Comparison of ENCODE assay signal across 3 fruit fly cellular contexts in the genomic region with DNA sequence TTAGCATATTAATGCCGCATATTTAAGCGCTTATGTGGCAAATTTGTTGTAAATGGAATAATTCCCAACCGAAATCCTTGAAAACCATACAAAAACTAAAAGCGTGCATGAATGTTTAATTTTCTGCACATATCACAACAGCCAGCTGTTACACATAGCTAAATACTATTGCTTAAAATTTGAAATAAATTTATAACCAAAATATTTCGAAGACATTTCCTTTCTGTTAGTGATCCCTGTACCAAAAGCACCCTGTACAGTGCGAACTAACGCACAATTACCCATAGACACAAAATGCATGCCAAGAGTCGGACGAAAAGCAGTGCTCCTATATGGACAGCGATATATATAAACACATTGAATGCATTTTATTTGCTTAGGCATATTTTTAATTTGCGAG.
TF ChIP-seq lines count a peak whose summit lies in the region.

No protein-coding gene starts in this region.

- TF ChIP-seq CTCF in whole organism, embryonic (GFP tag; optimal IDR thresholded peaks at IDR 0.05; lab: Kevin White, UChicago) = no peak

TF ChIP-seq in whole organism, embryonic, 481 proteins besides CTCF, POLR2A, EP300 and RAD21:
- TF ChIP-seq Ets65A (GFP tag; lab: Kevin White, UChicago) (peak; percentile 79), CG2889 (GFP tag; IDR thresholded peaks at IDR 0.05; lab: Robert Waterston, UW) (no peak), Drgx (GFP tag; IDR thresholded peaks at IDR 0.05; lab: Robert Waterston, UW) (peak; percentile 40; the same call in 1 of the 2 replicates), bsh (GFP tag; optimal IDR thresholded peaks at IDR 0.05; lab: Kevin White, UChicago) (peak in 1 of 2 experiments; percentile 17)

TF ChIP-seq in whole organism, prepupa, 60 proteins besides CTCF, POLR2A, EP300 and RAD21:
- TF ChIP-seq pdm3 (GFP tag; optimal IDR thresholded peaks at IDR 0.05; lab: Kevin White, UChicago) (peak; percentile 25), achi (GFP tag; optimal IDR thresholded peaks at IDR 0.05; lab: Kevin White, UChicago) (peak; percentile 43), net (GFP tag; optimal IDR thresholded peaks at IDR 0.05; lab: Kevin White, UChicago) (peak; percentile 32), acj6 (GFP tag; optimal IDR thresholded peaks at IDR 0.05; lab: Kevin White, UChicago) (peak; percentile 41), salr (GFP tag; optimal IDR thresholded peaks at IDR 0.05; lab: Kevin White, UChicago) (peak; percentile 3 to 77), CG6808 (GFP tag; optimal IDR thresholded peaks at IDR 0.05; lab: Kevin White, UChicago) (peak; percentile 5), CG11294 (GFP tag; IDR thresholded peaks at IDR 0.05; lab: Robert Waterston, UW) (peak; percentile 31; the same call in 1 of the 2 replicates), Hr4 (GFP tag; optimal IDR thresholded peaks at IDR 0.05; lab: Kevin White, UChicago) (peak; percentile 59), Eip78C (GFP tag; lab: Kevin White, UChicago) (peak; percentile 81), Blimp-1 (GFP tag; optimal IDR thresholded peaks at IDR 0.05; lab: Kevin White, UChicago) (no peak), CG10631 (GFP tag; optimal IDR thresholded peaks at IDR 0.05; lab: Kevin White, UChicago) (peak; percentile 30), CG6276 (GFP tag; optimal IDR thresholded peaks at IDR 0.05; lab: Kevin White, UChicago) (peak; percentile 16), CG32006 (GFP tag; optimal IDR thresholded peaks at IDR 0.05; lab: Kevin White, UChicago) (peak; percentile 77), Eip93F (GFP tag; optimal IDR thresholded peaks at IDR 0.05; lab: Kevin White, UChicago) (no peak), CG4318 (GFP tag; optimal IDR thresholded peaks at IDR 0.05; lab: Kevin White, UChicago) (peak; percentile 45), Sox14 (GFP tag; optimal IDR thresholded peaks at IDR 0.05; lab: Kevin White, UChicago) (peak; percentile 26), CG6854 (GFP tag; optimal IDR thresholded peaks at IDR 0.05; lab: Kevin White, UChicago) (no peak), CG11902 (GFP tag; optimal IDR thresholded peaks at IDR 0.05; lab: Kevin White, UChicago) (no peak), CG15336 (GFP tag; IDR thresholded peaks at IDR 0.05; lab: Robert Waterston, UW) (peak; percentile 31; the same call in 1 of the 2 replicates)

TF ChIP-seq in whole organism, pupa, 21 proteins besides CTCF, POLR2A, EP300 and RAD21:
- TF ChIP-seq CG32121 (GFP tag; IDR thresholded peaks at IDR 0.05; lab: Robert Waterston, UW) = peak; percentile 64
- peak; percentile 53; the same call in 2 of the 3 replicates for TF ChIP-seq fd96Ca (GFP tag; IDR thresholded peaks at IDR 0.05; lab: Robert Waterston, UW)
- TF ChIP-seq CG8301 (tag; optimal IDR thresholded peaks at IDR 0.05; lab: Kevin White, UChicago) = peak; percentile 16
- TF ChIP-seq CG17806 (tag; optimal IDR thresholded peaks at IDR 0.05; lab: Kevin White, UChicago) = peak; percentile 18
- TF ChIP-seq CG9948 (tag; optimal IDR thresholded peaks at IDR 0.05; lab: Kevin White, UChicago) = peak; percentile 54
- TF ChIP-seq CG15710 (tag; optimal IDR thresholded peaks at IDR 0.05; lab: Kevin White, UChicago) = no peak
- no peak for TF ChIP-seq CG13204 (GFP tag; optimal IDR thresholded peaks at IDR 0.05; lab: Kevin White, UChicago)
- TF ChIP-seq CG14655 (GFP tag; optimal IDR thresholded peaks at IDR 0.05; lab: Kevin White, UChicago) = peak; percentile 55
- TF ChIP-seq rn (GFP tag; IDR thresholded peaks at IDR 0.05; lab: Robert Waterston, UW) = no peak
- TF ChIP-seq Ets98B (GFP tag; IDR thresholded peaks at IDR 0.05; lab: Robert Waterston, UW) = peak; percentile 21; the same call in 1 of the 2 replicates
